Fruit fly (Drosophila melanogaster): ENCODE data around the gene CG8312.

The CG8312 gene

dm6 chr3R:9673207-9673606 is 82.1 kb downstream of the CG8312 start:
- TF ChIP-seq Ets98B (GFP tag; IDR thresholded peaks at IDR 0.05) (no peak), D1 (tag; optimal IDR thresholded peaks at IDR 0.05) (no peak), rn (GFP tag; IDR thresholded peaks at IDR 0.05) (no peak), CG13204 (GFP tag; optimal IDR thresholded peaks at IDR 0.05) (no peak), fd96Ca (GFP tag; IDR thresholded peaks at IDR 0.05) (no peak), CG34367 (tag; optimal IDR thresholded peaks at IDR 0.05) (no peak), CG10348 (GFP tag; IDR thresholded peaks at IDR 0.05) (no peak), gl (tag; optimal IDR thresholded peaks at IDR 0.05) (no peak), CG14655 (GFP tag; optimal IDR thresholded peaks at IDR 0.05) (no peak), Pif1B (GFP tag; optimal IDR thresholded peaks at IDR 0.05) (no peak)

- TF ChIP-seq rn (GFP tag; IDR thresholded peaks at IDR 0.05): no peak
- no peak for TF ChIP-seq CG10348 (GFP tag; IDR thresholded peaks at IDR 0.05)
- TF ChIP-seq Pif1A (GFP tag; optimal IDR thresholded peaks at IDR 0.05): no peak
- no peak for TF ChIP-seq CG13204 (GFP tag; optimal IDR thresholded peaks at IDR 0.05)
- no peak for TF ChIP-seq CG15710 (tag; optimal IDR thresholded peaks at IDR 0.05)
- no peak for TF ChIP-seq CG12605 (GFP tag; IDR thresholded peaks at IDR 0.05)
- no peak for TF ChIP-seq CG9948 (tag; optimal IDR thresholded peaks at IDR 0.05)
- no peak for TF ChIP-seq Pif1B (GFP tag; optimal IDR thresholded peaks at IDR 0.05)
- TF ChIP-seq D1 (tag; optimal IDR thresholded peaks at IDR 0.05): no peak
- no peak for TF ChIP-seq CG17806 (tag; optimal IDR thresholded peaks at IDR 0.05)
- TF ChIP-seq CG8159 (tag; optimal IDR thresholded peaks at IDR 0.05): no peak
- TF ChIP-seq EcR (GFP tag; optimal IDR thresholded peaks at IDR 0.05): no peak
- TF ChIP-seq Ets98B (GFP tag; IDR thresholded peaks at IDR 0.05): no peak
- no peak for TF ChIP-seq fd96Ca (GFP tag; IDR thresholded peaks at IDR 0.05)
These were observed 83.1 kb downstream of the CG8312 start, which contains the start of gene Dhc1 for dm6 chr3R:9674196-9674693. TSS of gene Dhc1 (minus strand) at chr3R:9674643.

All from whole organism, pupa.